Fruit fly (Drosophila melanogaster): Measurements from ENCODE around the gene CG43074.
A peak's percentile ranks its signal among the peaks of the same experiment; 100 is the strongest.

The CG43074 gene

DNA sequence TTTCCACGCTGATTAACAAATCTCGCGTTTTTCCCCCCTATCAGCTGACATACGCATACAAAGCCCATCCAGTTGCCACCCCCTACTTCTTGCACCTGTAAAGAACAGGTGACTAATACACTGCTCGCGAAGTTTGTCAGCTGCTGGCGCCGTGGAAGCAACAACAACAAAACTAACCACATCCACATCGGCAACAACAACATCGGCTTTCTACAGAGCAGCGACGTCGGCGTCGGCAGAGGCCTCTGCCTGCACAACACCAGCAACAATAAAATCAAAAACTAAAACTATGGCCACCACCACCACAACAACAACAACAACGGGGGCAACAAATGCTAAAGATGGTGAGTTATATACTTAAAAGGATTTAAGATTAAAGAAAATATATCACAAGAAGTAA lies 32.0 kb upstream of the CG43074 start:
- TF ChIP-seq CrebA (GFP tag; optimal IDR thresholded peaks at IDR 0.05; ENCODE audit: borderline replicate concordance) = no peak

DNA sequence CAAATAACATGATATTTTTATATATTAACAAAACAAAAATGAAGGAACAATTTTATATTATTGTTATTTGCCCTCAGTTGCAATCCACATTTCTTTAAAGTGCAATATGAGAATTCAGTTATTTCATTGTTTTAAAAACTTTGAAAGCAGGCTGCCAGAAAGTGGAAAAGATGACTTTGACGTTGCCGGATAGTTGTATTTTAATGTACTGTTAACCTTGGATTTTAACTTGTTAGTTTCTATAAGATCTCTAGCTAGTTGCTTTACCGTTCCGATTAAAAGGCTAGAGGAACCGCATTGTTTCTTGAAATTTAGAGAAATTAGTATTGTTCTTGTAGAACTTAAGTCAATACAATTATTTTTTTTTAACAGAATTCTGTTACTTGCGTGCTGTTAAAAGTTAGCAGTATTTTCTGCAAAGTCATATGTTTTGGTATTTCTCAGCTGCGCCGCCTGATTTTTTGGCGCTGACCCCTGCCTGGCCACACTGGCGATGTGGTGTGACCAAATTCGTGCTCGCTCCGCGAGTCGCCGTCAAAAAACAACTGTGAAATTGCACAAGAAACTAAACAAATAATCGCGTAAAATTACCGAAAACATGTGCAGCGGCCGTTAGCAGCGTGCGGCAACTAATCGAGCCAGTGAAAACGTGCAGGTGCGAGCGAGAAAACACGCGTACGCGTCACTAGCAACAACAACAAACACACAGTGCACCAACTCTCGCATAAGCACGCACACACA lies 31.0 kb upstream of the CG43074 start, which contains the start of gene Eip63E:
Gene Eip63E, plus strand, starts transcription at position 472 of the 741 bp plus-strand sequence.
- TF ChIP-seq h (GFP tag; optimal IDR thresholded peaks at IDR 0.05) (peak; percentile 10), dmrt93B (GFP tag; optimal IDR thresholded peaks at IDR 0.05) (no peak), foxo (GFP tag; optimal IDR thresholded peaks at IDR 0.05) (peak in 1 of 2 experiments; percentile 34), Hnf4 (GFP tag; optimal IDR thresholded peaks at IDR 0.05) (peak; percentile 8), Rel (GFP tag; optimal IDR thresholded peaks at IDR 0.05) (no peak), Rel (tag; optimal IDR thresholded peaks at IDR 0.05) (peak; percentile 59), Sp1 (GFP tag; optimal IDR thresholded peaks at IDR 0.05) (peak; percentile 58), OdsH (GFP tag; optimal IDR thresholded peaks at IDR 0.05) (no peak), N (GFP tag; optimal IDR thresholded peaks at IDR 0.05) (peak; percentile 37), HLH106 (tag; optimal IDR thresholded peaks at IDR 0.05) (peak; percentile 8)

DNA sequence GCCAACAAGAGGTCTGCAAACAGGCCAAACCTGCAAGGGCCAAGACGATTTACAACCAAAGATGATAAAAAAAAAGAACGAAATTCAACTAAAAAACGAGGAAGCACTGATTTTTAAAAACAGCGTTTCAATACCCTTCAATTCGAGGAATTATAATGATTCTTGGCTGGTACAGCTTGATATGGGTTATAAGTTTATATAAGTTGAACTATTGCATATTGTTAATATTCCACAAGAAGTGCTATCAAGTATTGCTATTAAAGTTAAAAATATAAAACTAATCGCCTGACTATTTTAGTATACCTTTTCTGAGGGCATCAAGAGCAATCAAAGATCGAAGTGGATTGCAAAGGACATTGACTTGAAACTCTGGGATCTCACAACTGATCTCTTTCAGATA lies 29.6 kb upstream of the CG43074 start:
- TF ChIP-seq dmrt93B (GFP tag; optimal IDR thresholded peaks at IDR 0.05) = peak; percentile 65
- TF ChIP-seq Mio (GFP tag; optimal IDR thresholded peaks at IDR 0.05) = no peak
- TF ChIP-seq foxo (GFP tag; optimal IDR thresholded peaks at IDR 0.05) = peak in 1 of 2 experiments; percentile 77
- no peak for TF ChIP-seq pan (optimal IDR thresholded peaks at IDR 0.05)
- peak; percentile 75 for TF ChIP-seq rgr (GFP tag; optimal IDR thresholded peaks at IDR 0.05)
- TF ChIP-seq tai (GFP tag; optimal IDR thresholded peaks at IDR 0.05) = peak; percentile 31
- no peak for TF ChIP-seq dl (GFP tag; optimal IDR thresholded peaks at IDR 0.05; ENCODE audit: insufficient read depth in 1 of 2, partially characterized antibody in 2 of 2)
- TF ChIP-seq h (GFP tag; optimal IDR thresholded peaks at IDR 0.05) = peak; percentile 87
- no peak for TF ChIP-seq dsf (GFP tag; optimal IDR thresholded peaks at IDR 0.05; ENCODE audit: borderline replicate concordance)
- no peak for TF ChIP-seq jim (GFP tag; optimal IDR thresholded peaks at IDR 0.05)
- peak; percentile 42 for TF ChIP-seq brk (GFP tag; optimal IDR thresholded peaks at IDR 0.05)
- peak; percentile 78 for TF ChIP-seq ey (GFP tag; optimal IDR thresholded peaks at IDR 0.05)
- no peak for TF ChIP-seq Abd-B (GFP tag; optimal IDR thresholded peaks at IDR 0.05)
- TF ChIP-seq Hr78 (GFP tag; optimal IDR thresholded peaks at IDR 0.05) = no peak
- peak; percentile 38 for TF ChIP-seq Hnf4 (GFP tag; optimal IDR thresholded peaks at IDR 0.05)
- peak; percentile 73 for TF ChIP-seq br (GFP tag; optimal IDR thresholded peaks at IDR 0.05)
- no peak for TF ChIP-seq Dif (GFP tag; optimal IDR thresholded peaks at IDR 0.05; ENCODE audit: partially characterized antibody)
- peak; percentile 62 for TF ChIP-seq CrebA (GFP tag; optimal IDR thresholded peaks at IDR 0.05; ENCODE audit: borderline replicate concordance)
- peak; percentile 46 for TF ChIP-seq CG9705 (GFP tag; optimal IDR thresholded peaks at IDR 0.05)
- TF ChIP-seq sv (GFP tag; optimal IDR thresholded peaks at IDR 0.05) = no peak
- peak; percentile 78 for TF ChIP-seq OdsH (GFP tag; optimal IDR thresholded peaks at IDR 0.05)
- peak; percentile 87 for TF ChIP-seq Sp1 (GFP tag; optimal IDR thresholded peaks at IDR 0.05)
- no peak for TF ChIP-seq Myc (optimal IDR thresholded peaks at IDR 0.05)
- peak; percentile 46 for TF ChIP-seq CG32264 (GFP tag; optimal IDR thresholded peaks at IDR 0.05)
- no peak for TF ChIP-seq Vsx2 (GFP tag; optimal IDR thresholded peaks at IDR 0.05; ENCODE audit: partially characterized antibody)
- TF ChIP-seq N (GFP tag; optimal IDR thresholded peaks at IDR 0.05) = no peak
- TF ChIP-seq Jra (GFP tag; optimal IDR thresholded peaks at IDR 0.05) = no peak
- TF ChIP-seq psq (GFP tag; optimal IDR thresholded peaks at IDR 0.05) = peak; percentile 68
- TF ChIP-seq fru (GFP tag; optimal IDR thresholded peaks at IDR 0.05) = peak; percentile 92
- peak; percentile 83 for TF ChIP-seq sage (GFP tag; optimal IDR thresholded peaks at IDR 0.05)
- peak; percentile 93 for TF ChIP-seq woc (GFP tag; optimal IDR thresholded peaks at IDR 0.05)
- TF ChIP-seq lola (GFP tag; optimal IDR thresholded peaks at IDR 0.05) = no peak
- no peak for TF ChIP-seq Hr83 (GFP tag; optimal IDR thresholded peaks at IDR 0.05; ENCODE audit: poor library complexity, severe bottlenecking)
- no peak for TF ChIP-seq usp (GFP tag; optimal IDR thresholded peaks at IDR 0.05)
- peak; percentile 60 for TF ChIP-seq Rel (GFP tag; optimal IDR thresholded peaks at IDR 0.05)
- no peak for TF ChIP-seq Rel (tag; optimal IDR thresholded peaks at IDR 0.05)
- no peak for TF ChIP-seq Dfd (GFP tag; optimal IDR thresholded peaks at IDR 0.05)
- no peak for TF ChIP-seq GATAd (GFP tag; optimal IDR thresholded peaks at IDR 0.05)
- TF ChIP-seq HLH106 (tag; optimal IDR thresholded peaks at IDR 0.05) = peak; percentile 79

Measured in whole organism, wandering third instar larva.